Worm (Caenorhabditis elegans) whole organism, mixed stage, embryonic: ENCODE measurements around the gene flh-2.

ENCODE experiments used
- blmp-1 ChIP-seq: fragments of 150-350 bp; optimal IDR thresholded peaks from 2 replicates; lab custom pipeline; 2014; ENCODE audit warnings: missing biosample characterization, missing genetic modification characterization
- ces-1 ChIP-seq: fragments of 150-350 bp; optimal IDR thresholded peaks from 2 replicates; lab custom pipeline; 2014; ENCODE audit warnings: missing biosample characterization, missing genetic modification reagents, missing genetic modification characterization
- nhr-76 ChIP-seq: sonication (generic microtip); optimal IDR thresholded peaks from 2 replicates; lab custom pipeline; 2017; ENCODE audit warnings: missing biosample characterization, missing genetic modification characterization
- snpc-4 ChIP-seq: fragments of 150-350 bp; optimal IDR thresholded peaks from 2 replicates; lab custom pipeline; 2014; ENCODE audit warnings: missing biosample characterization, missing genetic modification characterization
- sptf-1 ChIP-seq: sonication (generic microtip); optimal IDR thresholded peaks from 2 replicates; lab custom pipeline; 2017; ENCODE audit warnings: mild to moderate bottlenecking, missing genetic modification characterization, moderate library complexity, missing compliant biosample characterization
- unc-62 ChIP-seq: fragments of 150-350 bp; optimal IDR thresholded peaks from 2 replicates; lab custom pipeline; 2014; ENCODE audit warnings: missing biosample characterization, missing genetic modification reagents, missing genetic modification characterization

- TF ChIP-seq sptf-1: no peak
- no peak for TF ChIP-seq blmp-1 (tag; lab: Kevin White, UChicago)
- no peak for TF ChIP-seq nhr-76
- no peak for TF ChIP-seq unc-62 (GFP tag; lab: Kevin White, UChicago)
- no peak for TF ChIP-seq ces-1 (GFP tag; lab: Kevin White, UChicago)
- TF ChIP-seq snpc-4 (tag; lab: Kevin White, UChicago): no peak
Observed at ce11 chrIII:4910956-4911355, 41.0 kb upstream of the flh-2 start, which contains the start of gene F26F4.2.
